Worm (Caenorhabditis elegans) whole organism, L4 larva: Measurements from ENCODE around the gene irld-38.

Experiments used
- Y105C5A.15 ChIP-seq: fragments of 200-800 bp; sonication (Bioruptor generic); IDR thresholded peaks from 2 replicates; pipeline ENCODE4 v1.3.6; 2022; ENCODE audit warnings: missing genetic modification characterization, missing compliant biosample characterization
- aha-1 ChIP-seq: fragments of 150-350 bp; peaks from one replicate; lab custom pipeline; 2014; ENCODE audit warnings: missing biosample characterization, missing genetic modification characterization
- hif-1 ChIP-seq, 2 experiments: sonication (generic microtip); optimal IDR thresholded peaks; 2 replicates each; lab custom pipeline; 2016 to 2017; ENCODE audit warnings: missing compliant biosample characterization in 2 of 2, missing genetic modification characterization in 2 of 2, missing genetic modification reagents in 2 of 2, missing genotype in 2 of 2, mild to moderate bottlenecking in 1 of 2
- hlh-11 ChIP-seq: fragments of 200-800 bp; sonication (Bioruptor generic); optimal IDR thresholded peaks from 2 replicates; lab custom pipeline; 2018; ENCODE audit warnings: mild to moderate bottlenecking, missing genetic modification characterization, missing compliant biosample characterization
- hmg-1.1 ChIP-seq: fragments of 200-800 bp; sonication (Bioruptor generic); IDR thresholded peaks from 2 replicates; pipeline ENCODE4 v1.3.6; 2022; ENCODE audit warnings: missing genetic modification reagents, missing genetic modification characterization, missing compliant biosample characterization
- lin-39 ChIP-seq: fragments of 150-350 bp; optimal IDR thresholded peaks from 2 replicates; lab custom pipeline; 2014; ENCODE audit warnings: missing biosample characterization, missing genetic modification reagents, missing genetic modification characterization
- mdt-29 ChIP-seq: fragments of 200-800 bp; sonication (Bioruptor generic); IDR thresholded peaks from 2 replicates; pipeline ENCODE4 v1.3.6; 2022; ENCODE audit warnings: missing genetic modification reagents, missing genetic modification characterization, missing compliant biosample characterization
- nhr-48 ChIP-seq: sonication (generic microtip); optimal IDR thresholded peaks from 2 replicates; lab custom pipeline; 2016; ENCODE audit warnings: mild to moderate bottlenecking, missing genetic modification characterization, missing compliant biosample characterization
- unc-62 ChIP-seq, 3 experiments: fragments of 150-350 bp in 1 of 3; sonication (generic microtip); optimal IDR thresholded peaks in 2 of 3; peaks in 1 of 3; 1 replicate in 1 of 3; 2 replicates in 2 of 3; lab custom pipeline; 2014 to 2017; ENCODE audit warnings: missing biosample characterization in 3 of 3, missing genetic modification characterization in 3 of 3, missing genetic modification reagents in 3 of 3, missing genotype in 1 of 3

irld-38 gene

DNA sequence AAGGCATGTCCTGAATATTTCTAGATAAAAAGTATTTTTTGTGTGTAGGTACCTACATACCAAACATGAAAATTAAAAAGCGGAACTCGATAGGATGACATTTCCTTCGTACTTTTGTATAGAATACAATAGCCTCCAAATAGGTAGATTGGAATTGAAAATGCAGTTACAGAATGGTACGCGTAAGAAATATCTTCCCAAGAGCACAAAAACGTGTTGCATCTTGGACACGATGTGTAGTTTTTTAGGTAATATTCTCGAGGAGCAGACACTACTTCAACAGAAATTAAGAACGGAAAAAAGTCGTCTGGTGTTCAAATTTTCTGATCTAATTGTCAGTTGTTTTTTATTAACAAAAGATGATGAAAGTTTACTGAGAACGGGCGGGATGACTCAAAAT is 44.8 kb downstream of the irld-38 start, which contains the start of gene srh-85:
Gene srh-85, minus strand, starts transcription at position 101 of the 400 bp plus-strand sequence.
- TF ChIP-seq lin-39 (tag; lab: Kevin White, UChicago), result no peak

DNA sequence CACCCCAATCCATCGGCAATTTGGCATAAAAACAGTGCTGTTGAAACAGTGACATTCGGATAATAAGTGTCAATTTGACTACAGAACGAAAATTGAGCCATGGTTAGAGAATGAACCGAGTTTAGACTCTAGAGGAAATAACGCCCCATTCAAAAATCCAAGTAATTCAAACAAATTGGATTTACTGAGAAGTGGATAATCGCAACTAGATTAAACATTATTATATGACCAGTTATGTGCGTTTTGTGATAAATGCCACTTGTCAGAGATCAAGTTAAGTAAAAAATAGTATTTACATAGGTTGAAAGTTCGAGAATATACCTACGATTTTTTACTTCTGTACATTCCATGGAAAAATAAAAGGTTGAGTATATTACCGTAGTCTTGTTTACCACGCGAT is 46.9 kb downstream of the irld-38 start, which contains the start of gene srw-139:
Gene srw-139, minus strand, starts transcription at position 101 of the 400 bp plus-strand sequence.
- TF ChIP-seq mdt-29 (no peak), nhr-48 (tag; lab: Kevin White, UChicago) (no peak), Y105C5A.15 (GFP tag; lab: Robert Waterston, UW) (no peak)
- TF ChIP-seq, all 104 proteins: peak for 0

DNA sequence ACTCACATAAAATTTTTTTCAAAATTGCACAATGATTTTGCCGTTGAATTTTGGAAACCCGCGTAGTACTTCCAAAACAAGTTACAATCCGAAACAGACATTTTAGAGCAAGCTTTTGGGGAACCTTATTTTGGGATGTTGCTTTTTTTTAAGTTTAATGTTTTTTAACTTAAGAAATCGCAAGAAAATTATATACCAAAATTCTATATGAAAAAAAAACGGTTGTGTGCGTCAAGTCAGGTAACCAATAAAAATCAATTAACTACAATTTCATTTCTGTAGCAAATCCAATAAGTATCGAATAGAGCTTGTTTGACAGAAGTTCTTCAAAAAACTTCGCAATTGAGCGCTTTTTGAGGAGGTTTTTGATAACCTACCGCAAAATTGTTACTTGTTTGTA is 48.9 kb downstream of the irld-38 start, which contains the start of gene srw-117:
Gene srw-117, minus strand, starts transcription at position 101 of the 400 bp plus-strand sequence.
- TF ChIP-seq unc-62 (GFP tag; optimal IDR thresholded peaks at IDR 0.05 in 1 of 2; lab: Kevin White, UChicago), result peak in 1 of 2 experiments; percentile 15
- TF ChIP-seq unc-62 (tag; optimal IDR thresholded peaks at IDR 0.05; lab: Kevin White, UChicago), result no peak
- no peak for TF ChIP-seq hlh-11
- no peak for TF ChIP-seq hmg-1.1

DNA sequence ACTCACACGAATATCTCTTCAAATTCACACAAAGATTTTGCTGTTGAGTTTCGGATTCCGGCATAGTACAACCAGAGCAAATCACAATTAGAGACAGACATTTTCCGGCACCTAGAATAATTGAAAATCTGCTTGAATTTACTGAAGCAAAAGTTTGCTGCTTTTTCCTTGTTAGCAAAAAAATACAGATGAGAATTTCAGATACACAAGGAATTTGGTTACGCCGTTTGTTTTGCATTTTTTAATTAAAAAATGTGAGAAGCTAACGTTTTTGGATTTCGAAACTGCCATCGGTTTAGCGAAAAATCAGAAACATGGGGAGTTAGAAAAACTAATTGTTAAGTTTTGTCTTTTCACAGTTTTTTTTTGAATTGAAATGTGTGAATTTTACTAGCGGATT is 52.3 kb downstream of the irld-38 start, which contains the start of gene srw-118:
Gene srw-118, minus strand, starts transcription at position 101 of the 400 bp plus-strand sequence.
- TF ChIP-seq aha-1 (tag; lab: Kevin White, UChicago) (peak; percentile 28), hif-1 (tag; optimal IDR thresholded peaks at IDR 0.05; lab: Kevin White, UChicago) (no peak)
